Worm (Caenorhabditis elegans): Measurements from ENCODE around the gene ZK380.6.

ce11 chrX:1674056-1674455 is 19.8 kb downstream of the ZK380.6 start, which contains the start of gene tbx-31:
- TF ChIP-seq M03D4.4 (tag; optimal IDR thresholded peaks at IDR 0.05) (no peak), mab-5 (tag; optimal IDR thresholded peaks at IDR 0.05) (no peak), elt-1 (tag; optimal IDR thresholded peaks at IDR 0.05; ENCODE audit: borderline replicate concordance, insufficient read depth) (no peak), mep-1 (tag; optimal IDR thresholded peaks at IDR 0.05) (no peak), nhr-12 (tag; optimal IDR thresholded peaks at IDR 0.05) (no peak), nhr-76 (tag; optimal IDR thresholded peaks at IDR 0.05) (no peak), nhr-28 (tag; optimal IDR thresholded peaks at IDR 0.05) (no peak), nhr-237 (tag; optimal IDR thresholded peaks at IDR 0.05) (no peak), tbx-8 (GFP tag; optimal IDR thresholded peaks at IDR 0.05) (no peak)
